Worm (Caenorhabditis elegans) whole organism, L4/young adult: Measurements from ENCODE around the gene sdc-3.

Source experiments
- W03F9.2 ChIP-seq: fragments of 150-350 bp; optimal IDR thresholded peaks from 2 replicates; lab custom pipeline; 2014; ENCODE audit warnings: missing biosample characterization, missing genetic modification characterization
- dao-5 ChIP-seq: sonication (generic microtip); optimal IDR thresholded peaks from 2 replicates; lab custom pipeline; 2016; ENCODE audit warnings: missing genotype, missing genetic modification characterization, moderate library complexity, missing compliant biosample characterization
- him-1 ChIP-seq: sonication (generic microtip); optimal IDR thresholded peaks from 2 replicates; lab custom pipeline; 2016; ENCODE audit warnings: missing genotype, missing genetic modification reagents, missing genetic modification characterization, missing compliant biosample characterization

DNA sequence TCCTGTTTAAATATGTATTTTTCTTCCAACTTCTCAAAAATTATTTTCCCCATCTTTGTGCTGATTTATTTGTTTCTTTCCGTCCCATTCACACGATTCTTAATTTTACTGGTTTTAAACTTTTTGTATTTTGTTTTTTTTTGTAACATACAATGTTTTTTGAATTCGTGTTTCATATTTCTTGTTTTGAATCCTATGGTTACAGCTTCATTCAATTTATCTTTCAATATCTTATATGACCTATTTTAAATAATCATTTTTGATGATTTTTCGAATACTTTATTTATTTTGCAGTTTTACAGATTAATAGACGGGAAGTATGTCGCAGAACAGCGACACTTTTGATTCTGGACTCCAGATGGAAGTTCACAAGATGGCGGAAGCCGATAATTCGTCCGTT, 43.2 kb downstream of the sdc-3 start, which contains the start of gene hrde-2:
- TF ChIP-seq him-1 (tag; lab: Kevin White, UChicago) (no peak), W03F9.2 (tag; lab: Kevin White, UChicago) (no peak), dao-5 (tag; lab: Kevin White, UChicago) (no peak)
